Worm (Caenorhabditis elegans) whole organism, L4/young adult: ENCODE measurements around the gene ndc-80.

Experiments used
- W03F9.2 ChIP-seq: fragments of 150-350 bp; optimal IDR thresholded peaks from 2 replicates; lab custom pipeline; 2014; ENCODE audit warnings: missing biosample characterization, missing genetic modification characterization
- dao-5 ChIP-seq: sonication (generic microtip); optimal IDR thresholded peaks from 2 replicates; lab custom pipeline; 2016; ENCODE audit warnings: missing genotype, missing genetic modification characterization, moderate library complexity, missing compliant biosample characterization

DNA sequence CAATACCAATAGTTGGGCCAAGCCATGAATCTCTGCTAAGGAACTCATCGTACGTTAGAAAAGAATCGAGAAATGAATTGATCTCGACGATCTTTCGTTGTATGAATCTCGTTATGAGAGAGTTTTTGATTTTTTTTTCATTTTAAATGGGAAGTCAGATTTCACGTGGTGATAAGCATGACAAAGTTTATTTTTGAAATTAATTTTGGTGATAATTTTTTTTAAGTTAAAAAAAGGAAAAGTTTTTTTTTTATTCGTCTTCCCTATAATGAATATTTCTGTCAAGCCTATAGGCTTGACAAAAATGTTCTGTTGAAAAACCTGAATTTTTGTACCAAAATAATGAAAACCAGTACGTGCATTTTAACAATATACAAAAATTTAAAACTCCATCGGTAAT lies 49.9 kb downstream of the ndc-80 start, which contains the start of gene K08F4.5:
- TF ChIP-seq dao-5 (tag; lab: Kevin White, UChicago), result no peak
- TF ChIP-seq W03F9.2 (tag; lab: Kevin White, UChicago), result no peak
